Worm (Caenorhabditis elegans): ENCODE results near the gene Y57G11C.30.
A peak's percentile ranks its signal among the peaks of the same experiment; 100 is the strongest.
"Not testable (repeated sequence)": the region's sequence is repeated elsewhere in the genome, so short reads cannot be mapped to it uniquely, and the experiment has no call there.

Y57G11C.30 gene

ce11 chrIV:14938596-14938995 lies at the start of gene Y57G11C.30:
Y57G11C.30 (plus strand) TSS chrIV:14938896.
- not testable (repeated sequence) for TF ChIP-seq egrh-3 (GFP tag; IDR thresholded peaks at IDR 0.05); athp-1 (tag; optimal IDR thresholded peaks at IDR 0.05); attf-5 (GFP tag; optimal IDR thresholded peaks at IDR 0.05)

ce11 chrIV:14890914-14891313 lies 47.8 kb upstream of the Y57G11C.30 start:
- no peak for TF ChIP-seq K12H6.12 (tag; optimal IDR thresholded peaks at IDR 0.05)
- TF ChIP-seq ceh-27 (GFP tag; optimal IDR thresholded peaks at IDR 0.05): no peak
- no peak for TF ChIP-seq hmg-1.2 (GFP tag; IDR thresholded peaks at IDR 0.05)
- TF ChIP-seq ztf-22 (GFP tag; optimal IDR thresholded peaks at IDR 0.05): no peak
- TF ChIP-seq ztf-18 (tag; optimal IDR thresholded peaks at IDR 0.05): no peak
- no peak for TF ChIP-seq ets-4 (GFP tag; optimal IDR thresholded peaks at IDR 0.05)
- TF ChIP-seq lin-35 (GFP tag; optimal IDR thresholded peaks at IDR 0.05): no peak
- no peak for TF ChIP-seq B0261.1 (tag; optimal IDR thresholded peaks at IDR 0.05)
- no peak for TF ChIP-seq nhr-90 (tag; optimal IDR thresholded peaks at IDR 0.05)
- TF ChIP-seq lin-40 (tag; optimal IDR thresholded peaks at IDR 0.05): no peak
- no peak for TF ChIP-seq snpc-4 (GFP tag; optimal IDR thresholded peaks at IDR 0.05)
- no peak for TF ChIP-seq snpc-4 (tag; optimal IDR thresholded peaks at IDR 0.05)
- TF ChIP-seq snpc-3.4 (tag; optimal IDR thresholded peaks at IDR 0.05): no peak
- TF ChIP-seq C06A6.2 (GFP tag; conservative IDR thresholded peaks at IDR 0.05): no peak

- no peak for TF ChIP-seq akir-1 (GFP tag; optimal IDR thresholded peaks at IDR 0.05)
- no peak for TF ChIP-seq dpl-1 (GFP tag; optimal IDR thresholded peaks at IDR 0.05)
- 0 out of 2 replicates have a peak, but pooled peaks have one; percentile 58 for TF ChIP-seq attf-6 (GFP tag; IDR thresholded peaks at IDR 0.05)
- TF ChIP-seq madf-3 (GFP tag; IDR thresholded peaks at IDR 0.05): no peak
- no peak for TF ChIP-seq ceh-79 (tag; optimal IDR thresholded peaks at IDR 0.05)
- TF ChIP-seq ccch-3 (GFP tag; optimal IDR thresholded peaks at IDR 0.05): no peak
- TF ChIP-seq snpc-4 (GFP tag; optimal IDR thresholded peaks at IDR 0.05): no peak
- TF ChIP-seq snpc-4 (tag; optimal IDR thresholded peaks at IDR 0.05): peak in 3 of 4 experiments; percentile 11 to 52 (median 46)
- no peak for TF ChIP-seq nfya-2 (GFP tag; IDR thresholded peaks at IDR 0.05)
- no peak for TF ChIP-seq lin-54 (GFP tag; optimal IDR thresholded peaks at IDR 0.05)
- TF ChIP-seq F33H1.4 (GFP tag; IDR thresholded peaks at IDR 0.05): no peak
- no peak for TF ChIP-seq sptf-2 (GFP tag; optimal IDR thresholded peaks at IDR 0.05)
- TF ChIP-seq xnd-1 (tag; optimal IDR thresholded peaks at IDR 0.05): no peak
- TF ChIP-seq nfya-1 (tag; optimal IDR thresholded peaks at IDR 0.05; ENCODE audit: borderline replicate concordance, insufficient read depth): no peak
- TF ChIP-seq somi-1 (GFP tag; optimal IDR thresholded peaks at IDR 0.05): no peak
- no peak for TF ChIP-seq ceh-58 (GFP tag; IDR thresholded peaks at IDR 0.05)
- no peak for TF ChIP-seq ZK185.1 (tag; optimal IDR thresholded peaks at IDR 0.05; ENCODE audit: poor library complexity, severe bottlenecking)
- no peak for TF ChIP-seq madf-8 (GFP tag; conservative IDR thresholded peaks at IDR 0.05)
- no peak for TF ChIP-seq attf-3 (GFP tag; conservative IDR thresholded peaks at IDR 0.05)
Observed at ce11 chrIV:14891996-14892395, 46.7 kb upstream of the Y57G11C.30 start.

- TF ChIP-seq cebp-2 (GFP tag; IDR thresholded peaks at IDR 0.05): peak; percentile 15; the same call in 1 of the 2 replicates
- TF ChIP-seq ceh-27 (GFP tag; optimal IDR thresholded peaks at IDR 0.05): no peak
Observed at ce11 chrIV:14894339-14894738, 44.4 kb upstream of the Y57G11C.30 start.

Data from whole organism, young adult.